Worm (Caenorhabditis elegans): Measurements from ENCODE around the gene nlp-11.

ce11 chrII:9691839-9692238 lies at the start of gene nlp-11:
- TF ChIP-seq flt-1 (GFP tag; IDR thresholded peaks at IDR 0.05) (no peak), ref-1 (GFP tag; conservative IDR thresholded peaks at IDR 0.05) (no peak), cog-1 (tag; optimal IDR thresholded peaks at IDR 0.05) (no peak), med-1 (GFP tag; optimal IDR thresholded peaks at IDR 0.05; ENCODE audit: insufficient read depth) (no peak)
